Fruit fly (Drosophila melanogaster) whole organism, embryonic: ENCODE measurements around the gene sau.
A peak's percentile ranks its signal among the peaks of the same experiment; 100 is the strongest.

Source experiments
- BEAF-32 ChIP-seq: fragments of 200-800 bp; sonication (Bioruptor generic); optimal IDR thresholded peaks from 3 replicates; lab custom pipeline; 2017; ENCODE audit warnings: missing biosample characterization, missing genetic modification characterization, mild to moderate bottlenecking, moderate library complexity, missing genetic modification reagents
- Bdp1 ChIP-seq: fragments of 200-800 bp; sonication (Bioruptor generic); optimal IDR thresholded peaks from 3 replicates; lab custom pipeline; 2016; ENCODE audit warnings: missing biosample characterization, missing genetic modification characterization
- CG10209 ChIP-seq: fragments of 200-800 bp; sonication (Bioruptor generic); optimal IDR thresholded peaks from 3 replicates; lab custom pipeline; 2017; ENCODE audit warnings: missing biosample characterization, mild to moderate bottlenecking, missing genetic modification characterization, missing genetic modification reagents
- CG10267 ChIP-seq: fragments of 200-800 bp; sonication (Bioruptor generic); optimal IDR thresholded peaks from 2 replicates; lab custom pipeline; 2018; ENCODE audit warnings: missing biosample characterization, mild to moderate bottlenecking, missing genetic modification characterization, moderate library complexity
- CG13287 ChIP-seq: fragments of 200-800 bp; sonication (Bioruptor generic); IDR thresholded peaks from 2 replicates; pipeline ENCODE4 v1.3.6; 2022; ENCODE audit warnings: missing biosample characterization, missing genetic modification characterization; ENCODE audit not compliant: partially characterized antibody
- CG13894 ChIP-seq: fragments of 200-800 bp; sonication (Bioruptor generic); optimal IDR thresholded peaks from 3 replicates; lab custom pipeline; 2018; ENCODE audit warnings: missing biosample characterization, mild to moderate bottlenecking, missing genetic modification characterization, moderate library complexity
- CG15514 ChIP-seq: fragments of 200-800 bp; sonication (Bioruptor generic); optimal IDR thresholded peaks from 3 replicates; lab custom pipeline; 2017; ENCODE audit warnings: missing biosample characterization, missing genetic modification characterization, mild to moderate bottlenecking, moderate library complexity, missing genetic modification reagents
- CG1603 ChIP-seq: fragments of 200-800 bp; sonication (Bioruptor generic); optimal IDR thresholded peaks from 2 replicates; lab custom pipeline; 2019; ENCODE audit warnings: missing biosample characterization, mild to moderate bottlenecking, missing genetic modification characterization, moderate library complexity
- CG17385 ChIP-seq: fragments of 200-800 bp; sonication (Bioruptor generic); optimal IDR thresholded peaks from 3 replicates; lab custom pipeline; 2018; ENCODE audit warnings: missing biosample characterization, mild to moderate bottlenecking, missing genetic modification characterization
- CG31224 ChIP-seq: fragments of 200-800 bp; sonication (Bioruptor generic); IDR thresholded peaks from 2 replicates; pipeline ENCODE4 v1.3.6; 2022; ENCODE audit warnings: missing biosample characterization, missing genetic modification characterization
- CG31388 ChIP-seq: fragments of 200-800 bp; sonication (Bioruptor generic); optimal IDR thresholded peaks from 2 replicates; lab custom pipeline; 2016; ENCODE audit warnings: missing biosample characterization, missing genetic modification characterization
- CG3407 ChIP-seq: fragments of 200-800 bp; sonication (Bioruptor generic); optimal IDR thresholded peaks from 2 replicates; lab custom pipeline; 2018; ENCODE audit warnings: missing biosample characterization, mild to moderate bottlenecking, missing genetic modification characterization
- CG3995 ChIP-seq: fragments of 200-800 bp; sonication (Bioruptor generic); optimal IDR thresholded peaks from 3 replicates; lab custom pipeline; 2016; ENCODE audit warnings: missing biosample characterization, missing genetic modification characterization
- CG5180 ChIP-seq: fragments of 200-800 bp; sonication (Bioruptor generic); optimal IDR thresholded peaks from 3 replicates; lab custom pipeline; 2017; ENCODE audit warnings: missing biosample characterization, missing genetic modification characterization, mild to moderate bottlenecking, moderate library complexity, missing genetic modification reagents
- CG6854 ChIP-seq: fragments of 200-800 bp; sonication (Bioruptor generic); optimal IDR thresholded peaks from 3 replicates; lab custom pipeline; 2017; ENCODE audit warnings: missing biosample characterization, mild to moderate bottlenecking, missing genetic modification characterization
- CG9609 ChIP-seq: fragments of 200-800 bp; sonication (Bioruptor generic); optimal IDR thresholded peaks from 3 replicates; lab custom pipeline; 2016; ENCODE audit warnings: missing biosample characterization, missing genetic modification characterization
- CG9797 ChIP-seq: fragments of 200-800 bp; sonication (Bioruptor generic); optimal IDR thresholded peaks from 3 replicates; lab custom pipeline; 2018; ENCODE audit warnings: missing biosample characterization, mild to moderate bottlenecking, missing genetic modification characterization
- CoRest ChIP-seq: fragments of 200-800 bp; sonication (Bioruptor generic); optimal IDR thresholded peaks from 3 replicates; lab custom pipeline; 2018; ENCODE audit warnings: missing biosample characterization, mild to moderate bottlenecking, missing genetic modification characterization, moderate library complexity
- Doc3 ChIP-seq: fragments of 200-800 bp; sonication (Bioruptor generic); IDR thresholded peaks from 3 replicates; pipeline ENCODE4 v1.3.6; 2022; ENCODE audit warnings: missing biosample characterization, missing genetic modification characterization; ENCODE audit not compliant: partially characterized antibody
- Dref ChIP-seq: fragments of 200-800 bp; sonication (Bioruptor generic); IDR thresholded peaks from 2 replicates; pipeline ENCODE4 v1.3.6; 2022; ENCODE audit warnings: missing biosample characterization, missing genetic modification characterization
- E2f2 ChIP-seq: fragments of 200-800 bp; sonication (Bioruptor generic); IDR thresholded peaks from 2 replicates; pipeline ENCODE4 v1.3.6; 2022; ENCODE audit warnings: missing biosample characterization, missing genetic modification characterization
- HmgD ChIP-seq: fragments of 200-800 bp; sonication (Bioruptor generic); optimal IDR thresholded peaks from 3 replicates; lab custom pipeline; 2016; ENCODE audit warnings: missing biosample characterization, missing genetic modification characterization
- Lhr ChIP-seq: fragments of 200-800 bp; sonication (Bioruptor generic); optimal IDR thresholded peaks from 3 replicates; lab custom pipeline; 2017; ENCODE audit warnings: mild to moderate bottlenecking, missing biosample characterization, missing genetic modification reagents, missing genetic modification characterization
- MESR4 ChIP-seq: fragments of 200-800 bp; sonication (Bioruptor generic); optimal IDR thresholded peaks from 2 replicates; lab custom pipeline; 2018; ENCODE audit warnings: missing biosample characterization, mild to moderate bottlenecking, missing genetic modification characterization, moderate library complexity
- Mrtf ChIP-seq: fragments of 200-800 bp; sonication (Bioruptor generic); IDR thresholded peaks from 3 replicates; pipeline ENCODE4 v1.3.6; 2022; ENCODE audit warnings: missing biosample characterization, missing genetic modification characterization
- Myb ChIP-seq: fragments of 200-800 bp; sonication (Bioruptor generic); optimal IDR thresholded peaks from 2 replicates; lab custom pipeline; 2016; ENCODE audit warnings: missing biosample characterization, missing genetic modification characterization
- Opbp ChIP-seq: fragments of 200-800 bp; sonication (Bioruptor generic); IDR thresholded peaks from 3 replicates; pipeline ENCODE4 v1.3.6; 2022; ENCODE audit warnings: missing biosample characterization, missing genetic modification characterization; ENCODE audit not compliant: partially characterized antibody
- Pdp1 ChIP-seq, 2 experiments: fragments of 200-800 bp; sonication (Bioruptor generic); optimal IDR thresholded peaks; 3 replicates each; lab custom pipeline; 2016; ENCODE audit warnings: missing biosample characterization in 2 of 2, missing genetic modification characterization in 2 of 2, mild to moderate bottlenecking in 1 of 2, moderate library complexity in 1 of 2
- Six4 ChIP-seq: fragments of 200-800 bp; sonication (Bioruptor generic); optimal IDR thresholded peaks from 2 replicates; lab custom pipeline; 2016; ENCODE audit warnings: missing biosample characterization, missing genetic modification characterization
- Sry-δ ChIP-seq: fragments of 200-800 bp; sonication (Bioruptor generic); optimal IDR thresholded peaks from 2 replicates; lab custom pipeline; 2016; ENCODE audit warnings: missing biosample characterization, missing genetic modification characterization
- Ssrp ChIP-seq: fragments of 200-800 bp; sonication (Bioruptor generic); optimal IDR thresholded peaks from 2 replicates; lab custom pipeline; 2018; ENCODE audit warnings: missing biosample characterization, mild to moderate bottlenecking, missing genetic modification characterization, moderate library complexity
- Xbp1 ChIP-seq: fragments of 200-800 bp; sonication (Bioruptor generic); optimal IDR thresholded peaks from 3 replicates; lab custom pipeline; 2016; ENCODE audit warnings: missing biosample characterization, mild to moderate bottlenecking, missing genetic modification characterization
- abd-A ChIP-seq: fragments of 200-800 bp; sonication (Bioruptor generic); optimal IDR thresholded peaks from 3 replicates; lab custom pipeline; 2019; ENCODE audit warnings: missing biosample characterization, mild to moderate bottlenecking, missing genetic modification characterization, moderate library complexity
- br ChIP-seq: fragments of >200 bp; optimal IDR thresholded peaks from 2 replicates; lab custom pipeline; 2017
- chinmo ChIP-seq: fragments of 200-800 bp; sonication (Bioruptor generic); IDR thresholded peaks from 4 replicates; pipeline ENCODE4 v1.3.6; 2022; ENCODE audit warnings: missing biosample characterization, missing genetic modification characterization; ENCODE audit not compliant: partially characterized antibody
- ci ChIP-seq: fragments of 200-800 bp; sonication (Bioruptor generic); IDR thresholded peaks from 3 replicates; pipeline ENCODE4 v1.3.6; 2022; ENCODE audit warnings: missing biosample characterization, missing genetic modification characterization
- dm ChIP-seq: fragments of 200-800 bp; sonication (Bioruptor generic); optimal IDR thresholded peaks from 3 replicates; lab custom pipeline; 2016; ENCODE audit warnings: missing biosample characterization, missing genetic modification characterization
- exex ChIP-seq: fragments of 200-800 bp; sonication (Bioruptor generic); optimal IDR thresholded peaks from 4 replicates; lab custom pipeline; 2018; ENCODE audit warnings: missing biosample characterization, mild to moderate bottlenecking, missing genetic modification characterization, moderate library complexity
- gfzf ChIP-seq: fragments of 200-800 bp; sonication (Bioruptor generic); optimal IDR thresholded peaks from 2 replicates; lab custom pipeline; 2016; ENCODE audit warnings: missing biosample characterization, mild to moderate bottlenecking, missing genetic modification characterization, moderate library complexity
- grn ChIP-seq: fragments of 200-800 bp; sonication (Bioruptor generic); optimal IDR thresholded peaks from 3 replicates; lab custom pipeline; 2017; ENCODE audit warnings: missing biosample characterization, missing genetic modification characterization
- her ChIP-seq: fragments of 200-800 bp; sonication (Bioruptor generic); optimal IDR thresholded peaks from 2 replicates; lab custom pipeline; 2016; ENCODE audit warnings: missing biosample characterization, missing genetic modification characterization
- jigr1 ChIP-seq: fragments of 200-800 bp; sonication (Bioruptor generic); IDR thresholded peaks from 3 replicates; pipeline ENCODE4 v1.3.6; 2022; ENCODE audit warnings: missing biosample characterization, missing genetic modification characterization
- sd ChIP-seq: fragments of 200-800 bp; sonication (Bioruptor generic); optimal IDR thresholded peaks from 3 replicates; lab custom pipeline; 2018; ENCODE audit warnings: missing biosample characterization, mild to moderate bottlenecking, missing genetic modification characterization, moderate library complexity
- sqz ChIP-seq: fragments of 200-800 bp; sonication (Bioruptor generic); optimal IDR thresholded peaks from 3 replicates; lab custom pipeline; 2018; ENCODE audit warnings: missing biosample characterization, mild to moderate bottlenecking, missing genetic modification characterization
- zen ChIP-seq: fragments of 200-800 bp; sonication (Bioruptor generic); optimal IDR thresholded peaks from 3 replicates; lab custom pipeline; 2018; ENCODE audit warnings: missing biosample characterization, mild to moderate bottlenecking, missing genetic modification characterization, moderate library complexity

Gene sau

dm6 chr2L:2217067-2217684, 9.0 kb upstream of the sau start, which contains the start of the genes CG15386, CG42371 and mio (continued):
- TF ChIP-seq CG9609 (GFP tag; lab: Kevin White, UChicago) (no peak), CG15514 (GFP tag; lab: Kevin White, UChicago) (peak; percentile 34), Sry-δ (GFP tag; lab: Kevin White, UChicago) (peak; percentile 55), CG31388 (GFP tag; lab: Kevin White, UChicago) (no peak), grn (GFP tag; lab: Kevin White, UChicago) (no peak), Ssrp (tag; lab: Kevin White, UChicago) (no peak), sqz (GFP tag; lab: Kevin White, UChicago) (peak; percentile 49), Six4 (GFP tag; lab: Kevin White, UChicago) (no peak), Mrtf (no peak), Myb (GFP tag; lab: Kevin White, UChicago) (peak; percentile 45), BEAF-32 (GFP tag; lab: Kevin White, UChicago) (peak; percentile 52), ci (GFP tag; lab: Robert Waterston, UW) (peak; percentile 65), br (lab: Kevin White, UChicago) (no peak), dm (GFP tag; lab: Kevin White, UChicago) (peak; percentile 72), Bdp1 (GFP tag; lab: Kevin White, UChicago) (no peak), jigr1 (GFP tag; lab: Robert Waterston, UW) (no peak), CG10209 (GFP tag; lab: Kevin White, UChicago) (no peak), HmgD (GFP tag; lab: Kevin White, UChicago) (peak; percentile 16), Pdp1 (GFP tag; optimal IDR thresholded peaks at IDR 0.05; lab: Kevin White, UChicago) (peak in 1 of 2 experiments; percentile 68), Dref (GFP tag; lab: Robert Waterston, UW) (peak; percentile 81), CG9797 (GFP tag; lab: Kevin White, UChicago) (peak; percentile 18), CoRest (peak; percentile 9), MESR4 (GFP tag; lab: Kevin White, UChicago) (peak; percentile 42), Doc3 (no peak), zen (tag; lab: Kevin White, UChicago) (peak; percentile 44), CG1603 (tag; lab: Kevin White, UChicago) (peak; percentile 41)
- TF ChIP-seq, all 482 proteins: peak for 103

- TF ChIP-seq CG9797 (GFP tag; lab: Kevin White, UChicago), result peak; percentile 70
- TF ChIP-seq Myb (GFP tag; lab: Kevin White, UChicago), result peak; percentile 98
- peak; percentile 9 for TF ChIP-seq Xbp1 (GFP tag; lab: Kevin White, UChicago)
- TF ChIP-seq E2f2, result peak; percentile 31; the same call in 1 of the 2 replicates
- no peak for TF ChIP-seq Lhr (GFP tag; lab: Kevin White, UChicago)
- TF ChIP-seq Pdp1 (GFP tag; optimal IDR thresholded peaks at IDR 0.05; lab: Kevin White, UChicago), result peak in 1 of 2 experiments; percentile 91
- no peak for TF ChIP-seq CG3407 (GFP tag; lab: Kevin White, UChicago)
- TF ChIP-seq CG6854 (GFP tag; lab: Kevin White, UChicago), result peak; percentile 16
- 0 out of 2 replicates have a peak, but pooled peaks have one; percentile 15 for TF ChIP-seq CG13287 (GFP tag; lab: Robert Waterston, UW)
- peak; percentile 28 for TF ChIP-seq her (GFP tag; lab: Kevin White, UChicago)
- peak; percentile 27 for TF ChIP-seq CG17385 (GFP tag; lab: Kevin White, UChicago)
- no peak for TF ChIP-seq Mrtf
- TF ChIP-seq CG15514 (GFP tag; lab: Kevin White, UChicago), result peak; percentile 5
- TF ChIP-seq CG10267 (tag; lab: Kevin White, UChicago), result peak; percentile 91
- no peak for TF ChIP-seq CG31224 (GFP tag; lab: Robert Waterston, UW)
- no peak for TF ChIP-seq CG3995 (GFP tag; lab: Kevin White, UChicago)
- peak; percentile 82 for TF ChIP-seq gfzf (GFP tag; lab: Kevin White, UChicago)
- TF ChIP-seq CG5180, result no peak
- TF ChIP-seq sd (tag; lab: Kevin White, UChicago), result peak; percentile 75
- TF ChIP-seq Opbp, result 0 out of 3 replicates have a peak, but pooled peaks have one; percentile 38
- TF ChIP-seq chinmo (GFP tag; lab: Robert Waterston, UW), result 0 out of 4 replicates have a peak, but pooled peaks have one; percentile 58
- peak; percentile 21 for TF ChIP-seq CG13894 (tag; lab: Kevin White, UChicago)
- peak; percentile 57 for TF ChIP-seq exex (tag; lab: Kevin White, UChicago)
- peak; percentile 43 for TF ChIP-seq abd-A (tag; lab: Kevin White, UChicago)
Observed at dm6 chr2L:2220573-2221332, 5.4 kb upstream of the sau start, which contains the start of gene papi. Gene papi (plus strand): TSS chr2L:2220748.
